Worm (Caenorhabditis elegans) whole organism, L1 larva: Measurements from ENCODE around the gene C04B4.6.

Experiments used
- egl-27 ChIP-seq, 2 experiments: fragments of 150-350 bp in 1 of 2; sonication (generic microtip); optimal IDR thresholded peaks; 3 replicates each; lab custom pipeline; 2017 to 2018; ENCODE audit warnings: missing biosample characterization in 2 of 2, missing genetic modification characterization in 2 of 2, missing genetic modification reagents in 2 of 2
- lsy-2 ChIP-seq, 2 experiments: fragments of 150-350 bp; optimal IDR thresholded peaks; 2 replicates each; lab custom pipeline; 2014; ENCODE audit warnings: missing biosample characterization in 2 of 2, missing genetic modification characterization in 2 of 2
- nhr-237 ChIP-seq: fragments of 150-350 bp; optimal IDR thresholded peaks from 2 replicates; lab custom pipeline; 2014; ENCODE audit warnings: missing biosample characterization, missing genetic modification characterization
- nhr-76 ChIP-seq: sonication (generic microtip); optimal IDR thresholded peaks from 2 replicates; lab custom pipeline; 2017; ENCODE audit warnings: missing biosample characterization, missing genetic modification characterization
- sox-4 ChIP-seq: sonication (generic microtip); optimal IDR thresholded peaks from 2 replicates; lab custom pipeline; 2016; ENCODE audit warnings: missing genetic modification characterization, missing compliant biosample characterization
- unc-62 ChIP-seq: fragments of 150-350 bp; optimal IDR thresholded peaks from 2 replicates; lab custom pipeline; 2014; ENCODE audit warnings: missing biosample characterization, missing genetic modification reagents, missing genetic modification characterization

ce11 chrX:12306565-12306964, 31.1 kb upstream of the C04B4.6 start, which contains the start of gene phf-32:
- TF ChIP-seq nhr-76 (tag; lab: Kevin White, UChicago) = no peak
- no peak for TF ChIP-seq egl-27 (tag; optimal IDR thresholded peaks at IDR 0.05; lab: Kevin White, UChicago)
- no peak for TF ChIP-seq sox-4 (tag; lab: Kevin White, UChicago)
- TF ChIP-seq nhr-237 = no peak
- TF ChIP-seq unc-62 (GFP tag; lab: Kevin White, UChicago) = no peak
- TF ChIP-seq lsy-2 (tag; optimal IDR thresholded peaks at IDR 0.05; lab: Kevin White, UChicago) = no peak
